Worm (Caenorhabditis elegans): ENCODE data around the gene ZK287.7.

The ZK287.7 gene

DNA sequence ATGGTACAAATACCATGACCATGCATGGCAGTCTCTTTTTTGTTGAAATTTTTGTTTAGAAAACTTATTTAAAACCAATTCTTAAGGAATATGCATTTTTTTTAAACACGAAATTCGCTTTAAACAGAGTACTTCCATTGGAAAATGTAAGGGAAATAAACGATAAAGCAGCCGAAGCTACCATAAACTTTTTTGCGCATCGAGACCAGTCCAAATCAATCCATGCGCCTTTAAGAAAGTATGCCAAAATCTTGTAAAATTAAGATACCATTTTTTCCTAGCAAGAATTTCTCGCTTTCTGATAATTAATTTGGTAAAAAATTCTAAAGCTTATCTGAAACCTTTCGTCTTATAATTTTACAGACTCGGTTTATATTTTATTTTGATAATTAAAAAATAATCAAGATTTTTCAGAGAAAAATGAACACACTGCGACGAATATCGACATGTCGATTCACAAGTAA lies at the start of gene ZK287.7:
Gene ZK287.7 (plus strand): TSS at position 414 of the 464 bp plus-strand sequence.
- TF ChIP-seq M03D4.4 (tag; optimal IDR thresholded peaks at IDR 0.05) (no peak), ceh-39 (tag; optimal IDR thresholded peaks at IDR 0.05) (no peak)

DNA sequence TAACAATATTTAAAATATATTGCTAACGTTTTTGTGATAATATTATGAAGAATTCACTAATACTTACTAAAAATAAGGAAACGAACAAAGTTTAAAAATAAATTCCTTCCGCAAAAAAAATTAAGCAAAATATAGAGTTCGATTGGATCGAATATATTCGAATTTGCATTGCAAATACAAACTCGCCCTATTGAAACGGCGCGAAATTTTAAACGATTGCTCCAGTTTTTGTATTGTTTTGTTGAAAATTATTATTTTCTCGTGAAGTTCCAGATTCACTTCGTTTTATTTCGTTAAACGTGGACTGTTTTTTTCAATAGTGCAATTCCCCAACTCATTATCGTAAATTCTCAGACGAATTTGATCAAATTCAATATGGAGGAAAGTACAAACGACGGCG lies 47.4 kb upstream of the ZK287.7 start, which contains the start of the genes atl-1 and hcp-2:
Gene atl-1 (minus strand): TSS at position 89 of the 400 bp plus-strand sequence.
Gene hcp-2 (plus strand): TSS at position 353 of the 400 bp plus-strand sequence.
- TF ChIP-seq unc-39 (tag; optimal IDR thresholded peaks at IDR 0.05) = no peak
- no peak for TF ChIP-seq lsy-2 (tag; optimal IDR thresholded peaks at IDR 0.05)
- no peak for TF ChIP-seq ham-2 (GFP tag; optimal IDR thresholded peaks at IDR 0.05)
- no peak for TF ChIP-seq drap-1 (GFP tag; optimal IDR thresholded peaks at IDR 0.05)
- no peak for TF ChIP-seq sem-2 (GFP tag; optimal IDR thresholded peaks at IDR 0.05)
- TF ChIP-seq sptf-1 (tag; optimal IDR thresholded peaks at IDR 0.05) = no peak
- TF ChIP-seq ceh-43 (GFP tag; optimal IDR thresholded peaks at IDR 0.05) = no peak
- TF ChIP-seq bed-3 (GFP tag; optimal IDR thresholded peaks at IDR 0.05) = no peak
- TF ChIP-seq snpc-4 (tag; optimal IDR thresholded peaks at IDR 0.05) = no peak
- no peak for TF ChIP-seq unc-62 (GFP tag; optimal IDR thresholded peaks at IDR 0.05)
- no peak for TF ChIP-seq mep-1 (tag; optimal IDR thresholded peaks at IDR 0.05)
- no peak for TF ChIP-seq nhr-76 (tag; optimal IDR thresholded peaks at IDR 0.05)
- no peak for TF ChIP-seq ces-1 (GFP tag; optimal IDR thresholded peaks at IDR 0.05)
- TF ChIP-seq nhr-12 (tag; optimal IDR thresholded peaks at IDR 0.05) = no peak
- TF ChIP-seq hlh-1 (tag; optimal IDR thresholded peaks at IDR 0.05) = no peak
- TF ChIP-seq M03D4.4 (tag; optimal IDR thresholded peaks at IDR 0.05) = no peak
- no peak for TF ChIP-seq zip-8 (tag; optimal IDR thresholded peaks at IDR 0.05)
- no peak for TF ChIP-seq ztf-11 (tag; optimal IDR thresholded peaks at IDR 0.05)

DNA sequence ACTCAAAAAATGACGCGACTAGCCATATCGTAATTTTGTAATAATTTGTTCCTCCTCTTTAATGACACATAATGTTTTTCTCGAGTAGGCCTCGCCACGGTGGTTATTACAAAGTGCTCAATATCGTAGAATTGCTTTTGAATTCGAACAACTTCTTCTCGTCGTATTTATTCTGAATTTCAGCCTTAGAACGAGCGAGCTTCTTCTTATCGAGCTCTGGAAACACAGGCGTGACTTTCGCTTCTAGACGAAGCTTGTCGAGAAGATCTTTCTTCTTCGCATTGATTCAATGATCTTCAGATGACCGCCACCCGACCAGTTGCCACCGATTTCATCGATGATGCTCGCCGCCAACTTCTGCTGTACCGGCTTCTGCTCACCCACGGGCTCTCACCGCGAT lies 41.6 kb upstream of the ZK287.7 start, which contains the start of gene T06E4.21:
Gene T06E4.21 (plus strand): TSS at position 301 of the 400 bp plus-strand sequence.
- TF ChIP-seq unc-120 (tag; optimal IDR thresholded peaks at IDR 0.05; ENCODE audit: poor library complexity, severe bottlenecking) (no peak), pha-4 (tag; optimal IDR thresholded peaks at IDR 0.05) (no peak), nhr-237 (tag; optimal IDR thresholded peaks at IDR 0.05) (no peak), bed-3 (GFP tag; optimal IDR thresholded peaks at IDR 0.05) (no peak), lsy-2 (tag; optimal IDR thresholded peaks at IDR 0.05) (no peak)

DNA sequence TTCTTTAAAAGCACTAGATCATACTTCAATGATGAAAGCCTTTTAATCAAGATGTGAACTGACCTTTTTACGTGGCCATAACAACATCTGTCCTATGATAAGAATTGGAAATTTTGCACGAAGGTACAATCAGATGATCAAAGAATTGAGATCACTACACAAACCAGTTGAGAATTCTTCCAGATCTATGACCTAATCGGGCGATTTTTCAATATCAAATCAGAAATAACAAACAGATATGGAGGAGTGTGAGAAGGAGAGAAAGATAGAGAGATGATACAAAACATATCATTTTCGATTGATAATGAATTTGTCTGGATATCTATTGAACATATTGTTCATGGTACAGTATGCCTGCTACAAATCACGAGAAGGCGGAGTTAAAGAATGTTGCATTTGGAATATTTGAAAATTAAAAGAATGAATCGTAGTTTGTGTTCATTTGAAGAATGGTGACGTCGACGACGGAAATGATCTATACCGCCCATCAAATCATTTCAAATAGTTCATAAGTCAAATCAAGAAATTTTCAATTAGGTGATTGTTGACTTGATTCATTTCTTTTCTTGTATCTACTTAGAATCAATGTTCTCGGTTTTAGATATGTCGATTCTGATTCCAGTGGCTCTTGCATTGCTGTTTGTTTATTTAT lies 38.6 kb upstream of the ZK287.7 start, which contains the start of gene cyp-29A4:
Gene cyp-29A4 (plus strand): TSS at position 602 of the 652 bp plus-strand sequence.
- no peak for TF ChIP-seq M03D4.4 (tag; optimal IDR thresholded peaks at IDR 0.05)
- TF ChIP-seq bed-3 (GFP tag; optimal IDR thresholded peaks at IDR 0.05) = no peak
- TF ChIP-seq zip-8 (tag; optimal IDR thresholded peaks at IDR 0.05) = no peak
- TF ChIP-seq nhr-12 (tag; optimal IDR thresholded peaks at IDR 0.05) = no peak
- TF ChIP-seq ces-1 (GFP tag; optimal IDR thresholded peaks at IDR 0.05) = no peak
- TF ChIP-seq ham-2 (GFP tag; optimal IDR thresholded peaks at IDR 0.05) = no peak

DNA sequence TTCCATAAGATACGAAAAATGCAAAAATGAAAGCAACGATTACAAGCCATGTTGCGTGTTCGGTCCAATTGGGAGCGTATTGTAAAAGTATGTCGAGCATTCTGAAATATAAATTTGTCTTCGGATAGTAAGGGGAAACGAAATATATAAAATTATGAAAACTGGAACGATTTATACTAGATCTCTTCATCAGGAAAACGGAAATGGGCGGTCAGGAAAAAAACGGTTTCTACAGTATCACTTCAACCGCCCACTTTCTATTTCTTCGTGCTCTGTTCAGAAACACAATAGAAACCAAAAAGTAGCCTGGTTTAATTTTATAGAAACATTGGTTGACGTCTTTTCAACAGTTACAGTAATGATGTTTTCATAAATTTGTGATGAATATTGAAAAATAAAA lies 31.3 kb upstream of the ZK287.7 start, which contains the start of gene pitr-4:
Gene pitr-4 (minus strand): TSS at position 101 of the 400 bp plus-strand sequence.
- no peak for TF ChIP-seq mep-1 (tag; optimal IDR thresholded peaks at IDR 0.05)
- no peak for TF ChIP-seq ceh-43 (GFP tag; optimal IDR thresholded peaks at IDR 0.05)
- TF ChIP-seq drap-1 (GFP tag; optimal IDR thresholded peaks at IDR 0.05) = no peak
- no peak for TF ChIP-seq unc-39 (tag; optimal IDR thresholded peaks at IDR 0.05)
- TF ChIP-seq snpc-4 (tag; optimal IDR thresholded peaks at IDR 0.05) = no peak
- TF ChIP-seq zip-8 (tag; optimal IDR thresholded peaks at IDR 0.05) = no peak
- no peak for TF ChIP-seq hlh-1 (tag; optimal IDR thresholded peaks at IDR 0.05)
- no peak for TF ChIP-seq ztf-11 (tag; optimal IDR thresholded peaks at IDR 0.05)
- no peak for TF ChIP-seq unc-62 (GFP tag; optimal IDR thresholded peaks at IDR 0.05)
- TF ChIP-seq nhr-28 (tag; optimal IDR thresholded peaks at IDR 0.05) = no peak

DNA sequence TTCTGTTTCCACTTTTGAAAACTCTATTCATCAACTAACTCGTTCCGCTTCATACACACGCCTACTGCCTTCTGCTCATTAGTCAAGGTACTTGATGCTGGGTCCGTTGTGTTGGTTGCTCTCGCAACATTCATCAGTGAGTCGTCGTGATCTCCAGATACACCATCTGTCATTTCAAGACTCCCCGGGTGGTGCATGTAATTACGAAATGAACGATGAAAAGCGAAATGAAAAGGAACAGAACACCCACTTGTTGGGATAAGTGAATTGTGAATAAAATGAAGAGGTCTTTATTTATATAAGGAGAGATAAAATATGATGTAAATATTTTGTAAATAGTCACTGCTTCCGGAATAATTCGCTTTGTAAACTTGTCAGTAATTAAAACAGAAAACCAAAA lies 28.9 kb upstream of the ZK287.7 start:
- TF ChIP-seq cnd-1 (tag; optimal IDR thresholded peaks at IDR 0.05) (peak; percentile 85), ces-1 (GFP tag; optimal IDR thresholded peaks at IDR 0.05) (peak; percentile 76), drap-1 (GFP tag; optimal IDR thresholded peaks at IDR 0.05) (no peak), lin-32 (GFP tag; optimal IDR thresholded peaks at IDR 0.05) (peak; percentile 8)

DNA sequence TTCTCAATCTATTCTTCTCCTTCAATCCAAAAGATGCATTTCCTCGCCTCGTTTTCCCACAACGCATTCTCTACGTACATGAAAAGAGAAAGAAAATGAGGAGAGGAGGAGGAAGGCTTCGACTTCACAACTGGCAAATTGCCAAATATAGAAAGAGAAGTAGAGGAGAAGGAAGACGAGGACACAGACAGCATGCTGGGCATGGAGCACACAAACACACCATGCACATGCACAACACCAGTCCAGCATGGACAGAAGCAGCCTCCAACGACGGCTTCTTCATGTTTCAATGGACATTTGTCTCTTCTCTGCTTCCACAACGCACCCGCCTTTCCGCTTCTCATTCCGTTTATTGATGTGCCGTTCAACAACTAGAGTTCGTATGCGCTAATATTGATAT lies 28.2 kb upstream of the ZK287.7 start:
- TF ChIP-seq nhr-12 (tag; optimal IDR thresholded peaks at IDR 0.05) (no peak), ces-1 (GFP tag; optimal IDR thresholded peaks at IDR 0.05) (peak; percentile 65), M03D4.4 (tag; optimal IDR thresholded peaks at IDR 0.05) (no peak), unc-39 (tag; optimal IDR thresholded peaks at IDR 0.05) (peak; percentile 38), lsy-2 (tag; optimal IDR thresholded peaks at IDR 0.05) (peak; percentile 10), mep-1 (tag; optimal IDR thresholded peaks at IDR 0.05) (peak; percentile 32)

Data from whole organism, mixed stage, embryonic.